Fruit fly (Drosophila melanogaster) Kc167 (cell line): Measurements from ENCODE around the gene tws.

Source experiments
- Myc ChIP-seq: fragments of >200 bp; optimal IDR thresholded peaks from 2 replicates; lab custom pipeline; 2017; ENCODE audit warnings: missing external identifiers
- Sin3A ChIP-seq: fragments of >200 bp; optimal IDR thresholded peaks from 2 replicates; lab custom pipeline; 2018; ENCODE audit warnings: missing external identifiers
- h ChIP-seq: fragments of >200 bp; optimal IDR thresholded peaks from 3 replicates; lab custom pipeline; 2018; ENCODE audit warnings: missing external identifiers
- psq ChIP-seq: fragments of >200 bp; optimal IDR thresholded peaks from 2 replicates; lab custom pipeline; 2017; ENCODE audit warnings: missing external identifiers
- ttk ChIP-seq: sonication (Bioruptor generic); optimal IDR thresholded peaks from 2 replicates; lab custom pipeline; 2017; ENCODE audit warnings: missing external identifiers

dm6 chr3R:10137801-10138200 lies 1.8 kb downstream of the tws start:
- TF ChIP-seq ttk (lab: Kevin White, UChicago) (no peak), h (no peak), psq (no peak), Myc (no peak), Sin3A (lab: Kevin White, UChicago) (no peak)
